Fruit fly (Drosophila melanogaster): ENCODE data around the gene CG42271.

CG42271 gene

DNA sequence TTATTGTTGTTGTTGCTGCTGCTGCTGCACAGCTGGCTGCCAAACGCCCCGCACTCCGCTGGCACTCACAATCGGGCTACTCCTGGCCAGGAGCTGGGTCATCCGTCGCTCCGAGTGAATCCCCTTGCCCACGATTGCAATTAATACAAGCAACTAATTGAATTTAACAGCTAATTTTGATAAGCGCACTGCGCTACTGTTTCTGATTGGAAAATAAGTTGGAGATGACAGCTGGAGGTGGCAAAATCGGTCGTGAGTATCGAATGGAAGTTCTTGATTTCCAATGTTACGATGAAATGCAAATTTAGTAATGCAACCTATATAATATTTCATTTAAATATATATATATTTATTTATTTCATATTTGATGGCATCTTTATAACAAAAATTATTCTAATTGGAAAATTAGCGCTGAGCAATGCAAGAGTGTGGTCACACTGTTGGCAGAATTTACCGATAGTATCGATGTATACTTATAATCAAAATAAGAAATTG lies at the start of gene CG42271:
Gene CG42271, minus strand, starts transcription at position 224 of the 495 bp plus-strand sequence.
- TF ChIP-seq CG8478 (optimal IDR thresholded peaks at IDR 0.05) (no peak), EcR (GFP tag; optimal IDR thresholded peaks at IDR 0.05) (no peak)

DNA sequence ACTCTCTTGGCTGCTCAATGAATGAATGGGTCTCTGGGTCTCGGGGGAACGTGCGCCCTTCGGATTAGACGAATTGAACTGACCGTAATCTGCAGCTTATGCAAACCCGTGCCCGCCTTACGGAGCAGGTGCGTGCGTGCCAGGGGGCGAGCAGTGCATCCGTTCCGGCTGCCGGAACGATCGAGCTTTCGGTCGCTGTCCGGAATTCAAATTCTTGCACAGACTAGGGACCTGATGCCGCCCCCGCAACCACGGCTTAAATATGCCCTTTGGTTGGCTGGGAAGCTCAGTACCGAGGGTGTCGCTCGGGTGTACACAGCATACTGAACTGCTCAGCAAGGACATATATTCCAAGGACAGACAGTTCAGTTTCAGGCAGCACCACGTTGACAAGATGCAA lies 43.6 kb upstream of the CG42271 start, which contains the start of gene Muc12Ea:
Gene Muc12Ea, plus strand, starts transcription at position 301 of the 400 bp plus-strand sequence.
- TF ChIP-seq CG8478 (optimal IDR thresholded peaks at IDR 0.05) (no peak), EcR (GFP tag; optimal IDR thresholded peaks at IDR 0.05) (no peak), Dll (optimal IDR thresholded peaks at IDR 0.05) (no peak), usp (GFP tag; optimal IDR thresholded peaks at IDR 0.05) (no peak), psq (optimal IDR thresholded peaks at IDR 0.05) (no peak), pan (optimal IDR thresholded peaks at IDR 0.05) (no peak)

DNA sequence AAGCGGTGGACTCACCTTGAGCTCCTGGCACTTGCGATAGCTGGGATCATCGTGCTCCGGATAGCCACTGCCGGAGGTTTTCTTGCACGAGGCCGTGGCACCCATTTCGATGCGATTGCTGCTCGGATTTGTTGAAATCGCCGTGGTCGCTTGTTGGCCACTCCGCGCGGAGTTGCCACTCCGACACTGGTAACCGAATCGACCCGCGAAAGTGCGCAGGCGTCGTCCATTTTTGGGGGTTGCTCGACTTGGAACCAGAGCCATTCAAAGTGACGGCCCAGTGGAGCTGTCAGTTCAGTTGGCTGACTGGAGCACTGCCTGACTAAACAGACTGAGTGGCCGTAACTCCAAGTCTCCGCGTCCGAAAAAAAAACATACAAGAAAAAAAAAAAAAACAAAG lies 32.2 kb upstream of the CG42271 start, which contains the start of the genes CG13404 and na:
Gene CG13404, minus strand, starts transcription at position 176 of the 400 bp plus-strand sequence.
Gene na, plus strand, starts transcription at position 293 of the 400 bp plus-strand sequence.
- TF ChIP-seq usp (GFP tag; optimal IDR thresholded peaks at IDR 0.05) (no peak), psq (optimal IDR thresholded peaks at IDR 0.05) (no peak)

DNA sequence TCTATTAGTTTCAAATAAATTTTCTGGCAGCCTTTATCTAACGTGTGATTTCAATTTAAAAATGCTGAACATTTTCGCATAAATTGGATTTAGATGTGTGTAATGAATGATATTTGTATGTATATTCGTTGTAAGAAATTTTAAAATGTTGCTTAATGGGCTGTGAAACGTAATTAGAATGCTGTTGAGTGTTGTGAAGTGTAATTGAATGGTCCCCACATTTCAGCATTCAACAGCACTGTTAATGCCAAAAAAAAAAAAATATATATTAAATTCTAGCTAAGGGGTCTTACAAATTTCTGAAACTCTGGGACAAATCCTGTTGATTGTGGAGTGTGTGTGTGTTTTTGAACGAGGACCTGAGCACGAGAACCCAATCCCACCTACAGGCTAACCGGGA lies 31.3 kb upstream of the CG42271 start:
- TF ChIP-seq psq (optimal IDR thresholded peaks at IDR 0.05): no peak
- no peak for TF ChIP-seq pan (optimal IDR thresholded peaks at IDR 0.05)
- TF ChIP-seq Dll (optimal IDR thresholded peaks at IDR 0.05): no peak
- TF ChIP-seq CG8478 (optimal IDR thresholded peaks at IDR 0.05): no peak
- TF ChIP-seq EcR (GFP tag; optimal IDR thresholded peaks at IDR 0.05): no peak
- TF ChIP-seq usp (GFP tag; optimal IDR thresholded peaks at IDR 0.05): no peak

DNA sequence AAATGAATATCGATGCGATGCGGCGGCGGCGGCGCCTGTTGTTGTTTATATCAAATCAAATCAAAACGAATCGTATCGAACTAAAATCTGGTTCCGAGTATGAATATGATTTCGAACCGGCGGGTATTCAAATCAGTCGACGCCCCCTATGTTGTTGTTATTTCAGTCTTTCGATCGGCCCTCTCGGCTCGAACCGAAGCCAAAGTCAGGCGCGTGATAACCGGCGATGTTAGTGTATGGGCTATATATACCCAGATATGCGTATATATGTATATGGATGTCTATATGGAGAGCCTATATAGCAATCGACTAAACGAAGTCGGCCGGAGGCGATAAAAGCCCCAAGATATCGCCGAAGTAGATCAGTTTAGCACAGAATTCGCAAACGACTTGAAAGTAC lies 27.0 kb upstream of the CG42271 start, which contains the start of the genes CG46317 and Tat:
Gene CG46317, plus strand, starts transcription at position 361 of the 400 bp plus-strand sequence.
Gene Tat, plus strand, starts transcription at position 361 of the 400 bp plus-strand sequence.
- no peak for TF ChIP-seq usp (GFP tag; optimal IDR thresholded peaks at IDR 0.05)
- no peak for TF ChIP-seq pan (optimal IDR thresholded peaks at IDR 0.05)
- TF ChIP-seq EcR (GFP tag; optimal IDR thresholded peaks at IDR 0.05): no peak
- TF ChIP-seq CG8478 (optimal IDR thresholded peaks at IDR 0.05): no peak
- no peak for TF ChIP-seq Dll (optimal IDR thresholded peaks at IDR 0.05)
- TF ChIP-seq psq (optimal IDR thresholded peaks at IDR 0.05): no peak

DNA sequence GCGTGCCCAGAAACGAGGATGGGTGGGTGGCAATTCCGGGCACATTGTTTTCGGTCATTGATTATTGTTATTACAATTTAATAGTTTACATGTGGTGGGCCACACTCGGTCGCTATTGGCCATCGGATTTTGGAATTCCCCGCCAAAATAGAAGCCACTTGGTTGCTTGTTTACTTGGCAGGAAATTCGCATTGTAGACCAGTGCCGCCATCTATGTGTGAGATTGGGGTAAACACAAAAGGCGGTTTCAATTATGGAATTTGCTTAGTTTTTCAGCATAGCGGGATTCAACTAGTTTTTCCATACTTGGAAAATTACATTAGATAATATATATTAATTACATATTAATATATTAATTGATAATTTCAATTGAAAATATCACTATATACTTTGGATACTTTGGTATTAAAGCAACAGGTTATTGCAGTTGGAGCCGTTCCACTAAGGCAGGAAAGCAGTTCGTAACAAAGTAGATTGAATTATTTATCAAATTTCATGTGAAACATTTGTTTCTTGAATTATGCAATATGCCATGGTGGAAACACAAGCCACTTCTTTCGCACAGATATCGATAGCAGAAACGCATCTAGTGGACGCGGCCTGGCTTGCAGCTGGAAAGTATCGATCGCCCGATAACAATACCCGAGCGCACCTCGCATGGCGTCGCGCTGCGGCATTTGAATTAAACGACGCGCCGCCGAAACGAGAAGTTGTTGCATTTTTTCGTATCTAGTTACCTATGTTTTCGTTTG lies 13.3 kb upstream of the CG42271 start, which contains the start of gene mud:
Gene mud, plus strand, starts transcription at position 698 of the 752 bp plus-strand sequence.
- no peak for TF ChIP-seq EcR (GFP tag; optimal IDR thresholded peaks at IDR 0.05)
- no peak for TF ChIP-seq Dll (optimal IDR thresholded peaks at IDR 0.05)
- no peak for TF ChIP-seq usp (GFP tag; optimal IDR thresholded peaks at IDR 0.05)
- TF ChIP-seq psq (optimal IDR thresholded peaks at IDR 0.05): no peak
- no peak for TF ChIP-seq CG8478 (optimal IDR thresholded peaks at IDR 0.05)
- no peak for TF ChIP-seq pan (optimal IDR thresholded peaks at IDR 0.05)

DNA sequence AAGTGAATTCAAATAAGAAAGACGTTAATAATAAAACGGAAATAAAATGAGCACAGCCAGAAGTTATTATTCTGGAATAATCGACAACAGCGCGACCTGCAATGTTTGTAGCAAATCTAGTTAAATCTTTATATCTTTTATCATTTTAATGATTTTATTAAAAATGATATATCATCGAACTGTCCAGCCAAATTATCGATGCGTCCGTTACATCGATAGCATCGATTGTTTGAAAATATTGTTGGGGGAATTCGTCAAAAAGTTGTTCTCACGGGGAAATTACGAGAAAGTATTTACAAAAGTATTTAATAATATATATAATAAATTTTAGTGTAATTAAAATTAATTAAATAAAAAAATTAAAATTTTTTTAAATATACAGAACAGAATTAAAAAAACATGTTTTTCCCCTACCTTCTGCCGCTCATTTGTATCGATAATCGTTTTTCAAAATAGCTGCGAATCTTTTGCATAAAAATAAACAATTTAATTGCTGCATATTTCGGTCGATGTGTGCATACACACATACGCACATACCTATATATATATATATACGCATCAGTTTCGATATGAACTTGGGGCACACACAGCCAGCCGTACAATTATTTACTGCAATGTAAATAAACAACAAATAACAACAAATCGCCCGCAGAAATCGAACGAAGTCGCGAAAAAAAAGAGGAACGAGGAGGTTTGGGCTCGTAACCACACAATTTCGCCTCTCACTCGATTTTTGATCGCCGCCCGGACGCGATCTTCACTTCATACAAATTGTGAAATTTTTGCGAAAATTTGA lies 9.3 kb upstream of the CG42271 start, which contains the start of gene CG32599:
Gene CG32599, plus strand, starts transcription at position 746 of the 796 bp plus-strand sequence.
- no peak for TF ChIP-seq CG8478 (optimal IDR thresholded peaks at IDR 0.05)
- TF ChIP-seq pan (optimal IDR thresholded peaks at IDR 0.05): no peak
- TF ChIP-seq usp (GFP tag; optimal IDR thresholded peaks at IDR 0.05): no peak
- TF ChIP-seq psq (optimal IDR thresholded peaks at IDR 0.05): no peak
- no peak for TF ChIP-seq EcR (GFP tag; optimal IDR thresholded peaks at IDR 0.05)
- no peak for TF ChIP-seq Dll (optimal IDR thresholded peaks at IDR 0.05)

DNA sequence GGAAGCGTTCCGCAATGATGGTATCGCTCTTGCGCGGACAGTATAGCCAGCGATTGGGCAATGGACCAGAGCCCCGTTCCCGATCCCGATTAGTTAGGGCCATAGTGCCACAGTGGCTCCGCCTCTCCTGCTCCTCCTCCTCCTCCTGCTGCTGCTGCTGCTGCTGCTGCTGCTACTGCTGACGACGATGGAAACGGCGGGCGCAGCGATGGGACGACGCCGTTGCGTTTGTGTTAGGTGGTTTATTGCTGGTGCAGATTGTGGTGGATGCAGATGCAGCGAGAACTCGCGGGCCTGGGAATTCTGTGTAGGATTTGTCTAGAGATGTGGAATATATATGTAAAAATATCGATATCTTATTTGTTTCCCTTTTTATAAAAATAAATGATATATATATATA lies 8.6 kb upstream of the CG42271 start, which contains the start of gene mRNA-cap:
Gene mRNA-cap, minus strand, starts transcription at position 344 of the 400 bp plus-strand sequence.
- no peak for TF ChIP-seq CG8478 (optimal IDR thresholded peaks at IDR 0.05)
- no peak for TF ChIP-seq pan (optimal IDR thresholded peaks at IDR 0.05)
- TF ChIP-seq Dll (optimal IDR thresholded peaks at IDR 0.05): no peak
- TF ChIP-seq EcR (GFP tag; optimal IDR thresholded peaks at IDR 0.05): no peak

DNA sequence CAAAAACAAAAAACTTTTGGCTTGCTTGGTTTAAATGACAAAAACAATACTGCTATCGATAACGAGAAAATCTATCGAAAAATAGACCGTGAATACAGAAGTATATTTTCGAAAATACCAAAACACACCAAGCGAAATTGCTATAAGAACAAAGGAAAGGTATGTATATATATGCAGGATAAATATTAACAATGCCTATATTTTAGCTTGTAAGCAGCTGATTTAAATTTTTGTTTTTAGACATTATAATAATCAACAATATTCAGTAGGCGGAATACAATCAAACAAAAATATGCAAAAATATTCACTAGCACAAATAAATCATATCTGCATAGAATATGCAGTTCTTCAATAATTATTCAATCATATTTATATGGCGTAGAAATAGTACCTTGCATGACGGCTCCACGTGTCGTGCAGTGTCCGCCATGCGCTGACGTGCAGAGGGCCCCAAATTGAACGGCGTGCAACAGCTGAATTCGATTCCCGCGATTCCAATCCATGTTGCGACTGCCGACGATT lies 4.1 kb upstream of the CG42271 start, which contains the start of the genes Fbxl4 and Dus2:
Gene Fbxl4, minus strand, starts transcription at position 51 of the 522 bp plus-strand sequence.
Gene Dus2, plus strand, starts transcription at position 116 of the 522 bp plus-strand sequence.
- TF ChIP-seq CG8478 (optimal IDR thresholded peaks at IDR 0.05) (no peak), psq (optimal IDR thresholded peaks at IDR 0.05) (no peak), usp (GFP tag; optimal IDR thresholded peaks at IDR 0.05) (no peak), Dll (optimal IDR thresholded peaks at IDR 0.05) (no peak), pan (optimal IDR thresholded peaks at IDR 0.05) (no peak), EcR (GFP tag; optimal IDR thresholded peaks at IDR 0.05) (no peak)

DNA sequence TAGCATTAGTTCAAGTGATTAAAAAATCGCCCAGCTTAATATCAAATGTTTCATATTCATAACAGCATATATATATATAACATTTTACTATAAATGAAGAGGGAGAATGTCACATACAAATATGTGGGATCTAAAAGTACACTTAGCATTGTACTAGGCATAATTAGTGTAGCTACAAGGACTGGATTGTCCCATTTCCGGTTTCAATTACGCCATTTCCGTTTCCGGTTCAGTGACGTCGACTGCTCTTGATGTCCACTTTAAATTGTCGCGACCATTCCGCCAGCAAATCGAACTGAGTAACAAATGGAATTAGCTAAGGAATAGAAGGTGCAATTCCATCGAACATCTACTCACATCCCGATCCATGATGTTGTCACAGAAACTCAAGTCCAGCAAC lies 602 bp upstream of the CG42271 start:
- no peak for TF ChIP-seq usp (GFP tag; optimal IDR thresholded peaks at IDR 0.05)
- no peak for TF ChIP-seq CG8478 (optimal IDR thresholded peaks at IDR 0.05)

DNA sequence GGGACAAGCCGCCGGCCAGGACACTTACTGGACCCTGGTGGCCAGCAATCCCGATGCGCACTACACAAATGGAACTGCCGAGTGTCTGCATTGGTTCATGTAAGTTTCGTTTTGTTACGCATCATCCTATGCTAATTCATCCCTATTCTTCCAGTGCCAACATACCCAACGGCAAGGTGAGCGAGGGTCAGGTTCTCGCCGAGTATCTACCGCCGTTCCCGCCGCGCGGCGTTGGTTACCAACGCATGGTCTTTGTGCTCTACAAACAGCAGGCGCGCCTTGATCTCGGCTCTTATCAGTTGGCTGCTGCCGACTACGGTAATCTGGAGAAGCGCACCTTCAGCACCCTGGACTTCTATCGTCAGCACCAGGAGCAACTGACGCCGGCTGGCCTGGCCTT lies 6.8 kb downstream of the CG42271 start:
- TF ChIP-seq EcR (GFP tag; optimal IDR thresholded peaks at IDR 0.05) (no peak), Dll (optimal IDR thresholded peaks at IDR 0.05) (no peak), usp (GFP tag; optimal IDR thresholded peaks at IDR 0.05) (no peak), pan (optimal IDR thresholded peaks at IDR 0.05) (no peak), psq (optimal IDR thresholded peaks at IDR 0.05) (no peak), CG8478 (optimal IDR thresholded peaks at IDR 0.05) (no peak)
